Worm (Caenorhabditis elegans): ENCODE data around the gene atg-16.1.

Gene atg-16.1

ce11 chrX:4418751-4419150 is 43.5 kb downstream of the atg-16.1 start, which contains the start of gene dop-1:
Gene dop-1, minus strand, starts transcription at chrX:4418851.
- TF ChIP-seq cog-1 (tag; optimal IDR thresholded peaks at IDR 0.05) (no peak), med-1 (GFP tag; optimal IDR thresholded peaks at IDR 0.05; ENCODE audit: insufficient read depth) (no peak), ztf-23 (GFP tag; IDR thresholded peaks at IDR 0.05) (no peak), ref-1 (GFP tag; conservative IDR thresholded peaks at IDR 0.05) (no peak)

- TF ChIP-seq med-1 (GFP tag; optimal IDR thresholded peaks at IDR 0.05; ENCODE audit: insufficient read depth): no peak
- TF ChIP-seq T22C8.4 (GFP tag; IDR thresholded peaks at IDR 0.05): no peak
- no peak for TF ChIP-seq flt-1 (GFP tag; IDR thresholded peaks at IDR 0.05)
- no peak for TF ChIP-seq ztf-29 (GFP tag; IDR thresholded peaks at IDR 0.05)
- TF ChIP-seq cog-1 (tag; optimal IDR thresholded peaks at IDR 0.05): no peak
- TF ChIP-seq ref-1 (GFP tag; conservative IDR thresholded peaks at IDR 0.05): no peak
- TF ChIP-seq tab-1 (GFP tag; IDR thresholded peaks at IDR 0.05): no peak
- no peak for TF ChIP-seq ztf-23 (GFP tag; IDR thresholded peaks at IDR 0.05)
- no peak for TF ChIP-seq klf-2 (GFP tag; conservative IDR thresholded peaks at IDR 0.05)
These were observed 47.0 kb downstream of the atg-16.1 start for ce11 chrX:4415289-4415688.

ce11 chrX:4413206-4413605 is 49.1 kb downstream of the atg-16.1 start:
- no peak for TF ChIP-seq ztf-23 (GFP tag; IDR thresholded peaks at IDR 0.05)
- no peak for TF ChIP-seq cog-1 (tag; optimal IDR thresholded peaks at IDR 0.05)
- no peak for TF ChIP-seq ztf-29 (GFP tag; IDR thresholded peaks at IDR 0.05)

ce11 chrX:4410280-4410911 is 51.9 kb downstream of the atg-16.1 start:
- TF ChIP-seq ztf-29 (GFP tag; IDR thresholded peaks at IDR 0.05) (no peak), T22C8.4 (GFP tag; IDR thresholded peaks at IDR 0.05) (no peak), flt-1 (GFP tag; IDR thresholded peaks at IDR 0.05) (no peak)

Measured in whole organism, midembryonic.